Fruit fly (Drosophila melanogaster) whole organism, wandering third instar larva: ENCODE data around the gene Setd3.
A peak's percentile ranks its signal among the peaks of the same experiment; 100 is the strongest.

Source experiments
- Dif ChIP-seq: fragments of 200-275, 200-300 bp; sonication (Bioruptor generic); optimal IDR thresholded peaks from 2 replicates; lab custom pipeline; 2018; ENCODE audit warnings: missing biosample characterization, missing genetic modification characterization; ENCODE audit not compliant: partially characterized antibody
- Hr83 ChIP-seq: fragments of 200-300 bp; sonication (Bioruptor generic); optimal IDR thresholded peaks from 2 replicates; lab custom pipeline; 2016; ENCODE audit warnings: missing biosample characterization, mild to moderate bottlenecking, missing genetic modification characterization, moderate library complexity; ENCODE audit not compliant: poor library complexity, severe bottlenecking
- Jra ChIP-seq: sonication (Bioruptor generic); optimal IDR thresholded peaks from 2 replicates; lab custom pipeline; 2016; ENCODE audit warnings: missing biosample characterization, missing genetic modification characterization
- Myc ChIP-seq: fragments of >200 bp; optimal IDR thresholded peaks from 2 replicates; lab custom pipeline; 2017
- OdsH ChIP-seq: fragments of 200-800 bp; sonication (Bioruptor generic); optimal IDR thresholded peaks from 2 replicates; lab custom pipeline; 2016; ENCODE audit warnings: missing biosample characterization, mild to moderate bottlenecking, missing genetic modification characterization
- Vsx2 ChIP-seq: fragments of 200-300, 225-300 bp; sonication (Bioruptor generic); optimal IDR thresholded peaks from 2 replicates; lab custom pipeline; 2018; ENCODE audit warnings: missing biosample characterization, missing genetic modification characterization; ENCODE audit not compliant: partially characterized antibody
- dl ChIP-seq, 2 experiments: fragments of 175-275, 200-275 bp in 1 of 2; fragments of 200-275 bp in 1 of 2; sonication (Bioruptor generic); optimal IDR thresholded peaks; lab custom pipeline; 2018; ENCODE audit warnings: mild to moderate bottlenecking in 2 of 2, missing biosample characterization in 2 of 2, missing genetic modification characterization in 2 of 2, moderate library complexity in 2 of 2; ENCODE audit not compliant: partially characterized antibody in 2 of 2, insufficient read depth in 1 of 2
- h ChIP-seq: fragments of 200-800 bp; sonication (Bioruptor generic); optimal IDR thresholded peaks from 3 replicates; lab custom pipeline; 2016; ENCODE audit warnings: missing biosample characterization, mild to moderate bottlenecking, missing genetic modification characterization
- psq ChIP-seq: fragments of 200-800 bp; sonication (Bioruptor generic); optimal IDR thresholded peaks from 3 replicates; lab custom pipeline; 2017; ENCODE audit warnings: missing biosample characterization, mild to moderate bottlenecking, missing genetic modification characterization, moderate library complexity
- sv ChIP-seq: fragments of 200-800 bp; sonication (Bioruptor generic); optimal IDR thresholded peaks from 3 replicates; lab custom pipeline; 2016; ENCODE audit warnings: missing biosample characterization, missing genetic modification characterization
- usp ChIP-seq: fragments of >200 bp; optimal IDR thresholded peaks from 2 replicates; lab custom pipeline; 2017; ENCODE audit warnings: missing biosample characterization, missing genetic modification characterization
- woc ChIP-seq: sonication (Bioruptor generic); optimal IDR thresholded peaks from 2 replicates; lab custom pipeline; 2016; ENCODE audit warnings: missing biosample characterization, mild to moderate bottlenecking, missing genetic modification characterization

DNA sequence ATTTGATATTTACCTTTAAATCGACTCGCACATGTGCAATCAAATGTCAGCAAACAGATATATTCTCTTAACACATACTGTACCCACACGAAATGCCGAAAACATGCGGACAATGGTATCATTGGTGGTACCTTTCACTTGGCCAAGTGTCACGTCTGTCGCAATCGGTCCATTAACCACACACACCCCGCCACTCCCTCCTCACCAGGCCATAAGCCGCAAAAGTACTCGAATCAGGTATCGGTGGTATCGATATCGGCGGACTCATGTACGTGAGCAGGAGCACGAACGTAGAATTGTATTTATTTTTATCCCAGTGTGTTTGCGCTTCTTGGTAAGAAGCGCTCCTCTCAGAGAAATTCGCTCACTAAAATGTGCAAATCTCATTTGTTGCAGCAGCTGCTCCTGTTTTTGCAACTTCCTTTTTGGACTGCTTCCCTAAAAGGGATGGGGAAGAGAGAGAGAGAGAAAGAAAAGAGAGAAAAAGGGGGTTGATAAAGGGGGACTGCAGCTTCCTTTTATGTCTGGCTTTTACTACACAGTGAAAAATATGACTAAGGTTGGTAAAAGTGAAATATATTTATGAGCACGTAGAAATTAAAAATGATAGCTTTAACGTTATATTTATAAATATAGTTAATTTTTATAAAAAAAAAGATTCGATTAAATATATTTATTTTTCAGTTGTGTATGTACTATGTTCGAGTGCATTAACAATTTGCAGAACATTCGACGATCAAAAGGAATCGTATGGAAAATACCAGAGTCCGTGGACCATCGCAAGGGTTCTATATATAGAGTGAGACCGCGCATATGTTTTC lies 15.2 kb upstream of the Setd3 start:
- TF ChIP-seq Hr83 (GFP tag; lab: Kevin White, UChicago) (no peak), OdsH (GFP tag; lab: Kevin White, UChicago) (peak; percentile 52), usp (GFP tag; lab: Kevin White, UChicago) (no peak), psq (GFP tag; lab: Kevin White, UChicago) (peak; percentile 92), h (GFP tag; lab: Kevin White, UChicago) (peak; percentile 19), sv (no peak), woc (GFP tag; lab: Kevin White, UChicago) (peak; percentile 18), Vsx2 (GFP tag; lab: Kevin White, UChicago) (peak; percentile 30), Dif (GFP tag; lab: Kevin White, UChicago) (peak; percentile 34), Myc (lab: Kevin White, UChicago) (no peak), Jra (GFP tag; lab: Kevin White, UChicago) (no peak), dl (GFP tag; optimal IDR thresholded peaks at IDR 0.05; lab: Kevin White, UChicago; ENCODE audit: insufficient read depth in 1 of 2, partially characterized antibody in 2 of 2) (peak in 1 of 2 experiments; percentile 60)
